Fruit fly (Drosophila melanogaster): ENCODE data around the gene CG13857.

Gene CG13857

dm6 chr3R:22394004-22394403 lies at the start of gene CG13857:
Gene CG13857 (minus strand): TSS chr3R:22394104.
- TF ChIP-seq cnc (optimal IDR thresholded peaks at IDR 0.05): no peak
- TF ChIP-seq kay (GFP tag; ENCODE audit: borderline replicate concordance): no peak
- no peak for TF ChIP-seq pad (GFP tag; optimal IDR thresholded peaks at IDR 0.05)
- no peak for TF ChIP-seq CG14711 (tag; optimal IDR thresholded peaks at IDR 0.05)
- no peak for TF ChIP-seq Clk (GFP tag; optimal IDR thresholded peaks at IDR 0.05)
- TF ChIP-seq ovo (GFP tag; optimal IDR thresholded peaks at IDR 0.05): no peak
- no peak for TF ChIP-seq CG7045 (GFP tag; optimal IDR thresholded peaks at IDR 0.05)
- no peak for TF ChIP-seq CG12768 (GFP tag; optimal IDR thresholded peaks at IDR 0.05)
- TF ChIP-seq tj (GFP tag; optimal IDR thresholded peaks at IDR 0.05): no peak
- TF ChIP-seq Hr96 (GFP tag; optimal IDR thresholded peaks at IDR 0.05): no peak
- TF ChIP-seq bab1 (GFP tag; optimal IDR thresholded peaks at IDR 0.05): no peak
- no peak for TF ChIP-seq cic (GFP tag; optimal IDR thresholded peaks at IDR 0.05)
- no peak for TF ChIP-seq CG33017 (tag; optimal IDR thresholded peaks at IDR 0.05)
- TF ChIP-seq Mnt (GFP tag; optimal IDR thresholded peaks at IDR 0.05): no peak
- TF ChIP-seq CG5204 (GFP tag; optimal IDR thresholded peaks at IDR 0.05): no peak
- TF ChIP-seq CG7101 (tag; optimal IDR thresholded peaks at IDR 0.05): no peak
- no peak for TF ChIP-seq toe (GFP tag; optimal IDR thresholded peaks at IDR 0.05)
- no peak for TF ChIP-seq Crg-1 (GFP tag; optimal IDR thresholded peaks at IDR 0.05)
- no peak for TF ChIP-seq CG1620 (GFP tag; optimal IDR thresholded peaks at IDR 0.05)
- TF ChIP-seq CG11617 (GFP tag; optimal IDR thresholded peaks at IDR 0.05): no peak

dm6 chr3R:22438301-22438700 lies 44.4 kb upstream of the CG13857 start:
- TF ChIP-seq bab1 (GFP tag; optimal IDR thresholded peaks at IDR 0.05) (no peak), CG11617 (GFP tag; optimal IDR thresholded peaks at IDR 0.05) (no peak), kay (GFP tag; ENCODE audit: borderline replicate concordance) (no peak), CG7045 (GFP tag; optimal IDR thresholded peaks at IDR 0.05) (no peak), CG5204 (GFP tag; optimal IDR thresholded peaks at IDR 0.05) (no peak), CG33017 (tag; optimal IDR thresholded peaks at IDR 0.05) (no peak), Hr96 (GFP tag; optimal IDR thresholded peaks at IDR 0.05) (no peak), CG1620 (GFP tag; optimal IDR thresholded peaks at IDR 0.05) (no peak), ovo (GFP tag; optimal IDR thresholded peaks at IDR 0.05) (no peak), CG12768 (GFP tag; optimal IDR thresholded peaks at IDR 0.05) (no peak), CG14711 (tag; optimal IDR thresholded peaks at IDR 0.05) (no peak), CG7101 (tag; optimal IDR thresholded peaks at IDR 0.05) (no peak)

dm6 chr3R:22436050-22436449 lies 42.1 kb upstream of the CG13857 start, which contains the start of gene CG13847:
Gene CG13847 (minus strand): TSS chr3R:22436150.
- TF ChIP-seq Crg-1 (GFP tag; optimal IDR thresholded peaks at IDR 0.05) (no peak), pad (GFP tag; optimal IDR thresholded peaks at IDR 0.05) (no peak), ovo (GFP tag; optimal IDR thresholded peaks at IDR 0.05) (no peak), kay (GFP tag; ENCODE audit: borderline replicate concordance) (no peak), toe (GFP tag; optimal IDR thresholded peaks at IDR 0.05) (no peak), Hr96 (GFP tag; optimal IDR thresholded peaks at IDR 0.05) (no peak), CG7101 (tag; optimal IDR thresholded peaks at IDR 0.05) (no peak), CG33017 (tag; optimal IDR thresholded peaks at IDR 0.05) (no peak), Clk (GFP tag; optimal IDR thresholded peaks at IDR 0.05) (no peak), CG1620 (GFP tag; optimal IDR thresholded peaks at IDR 0.05) (no peak)

- TF ChIP-seq cic (GFP tag; optimal IDR thresholded peaks at IDR 0.05): no peak
- no peak for TF ChIP-seq tj (GFP tag; optimal IDR thresholded peaks at IDR 0.05)
- TF ChIP-seq CG5204 (GFP tag; optimal IDR thresholded peaks at IDR 0.05): no peak
- TF ChIP-seq CG11617 (GFP tag; optimal IDR thresholded peaks at IDR 0.05): no peak
- TF ChIP-seq CG7101 (tag; optimal IDR thresholded peaks at IDR 0.05): no peak
- TF ChIP-seq CG33017 (tag; optimal IDR thresholded peaks at IDR 0.05): no peak
- no peak for TF ChIP-seq cnc (optimal IDR thresholded peaks at IDR 0.05)
- TF ChIP-seq CG14711 (tag; optimal IDR thresholded peaks at IDR 0.05): no peak
- no peak for TF ChIP-seq pad (GFP tag; optimal IDR thresholded peaks at IDR 0.05)
- no peak for TF ChIP-seq Mnt (GFP tag; optimal IDR thresholded peaks at IDR 0.05)
- TF ChIP-seq bab1 (GFP tag; optimal IDR thresholded peaks at IDR 0.05): no peak
- no peak for TF ChIP-seq CG12768 (GFP tag; optimal IDR thresholded peaks at IDR 0.05)
- TF ChIP-seq kay (GFP tag; ENCODE audit: borderline replicate concordance): no peak
Measured at dm6 chr3R:22432200-22432804, 38.4 kb upstream of the CG13857 start.

- no peak for TF ChIP-seq CG5204 (GFP tag; optimal IDR thresholded peaks at IDR 0.05)
- no peak for TF ChIP-seq CG7101 (tag; optimal IDR thresholded peaks at IDR 0.05)
- no peak for TF ChIP-seq toe (GFP tag; optimal IDR thresholded peaks at IDR 0.05)
- TF ChIP-seq CG12768 (GFP tag; optimal IDR thresholded peaks at IDR 0.05): no peak
- TF ChIP-seq kay (GFP tag; ENCODE audit: borderline replicate concordance): no peak
- no peak for TF ChIP-seq cnc (optimal IDR thresholded peaks at IDR 0.05)
- peak; percentile 8 for TF ChIP-seq bab1 (GFP tag; optimal IDR thresholded peaks at IDR 0.05)
- peak; percentile 67 for TF ChIP-seq cic (GFP tag; optimal IDR thresholded peaks at IDR 0.05)
- TF ChIP-seq CG11617 (GFP tag; optimal IDR thresholded peaks at IDR 0.05): no peak
- TF ChIP-seq CG33017 (tag; optimal IDR thresholded peaks at IDR 0.05): no peak
- peak; percentile 97 for TF ChIP-seq tj (GFP tag; optimal IDR thresholded peaks at IDR 0.05)
- no peak for TF ChIP-seq CG14711 (tag; optimal IDR thresholded peaks at IDR 0.05)
- no peak for TF ChIP-seq Crg-1 (GFP tag; optimal IDR thresholded peaks at IDR 0.05)
- TF ChIP-seq Hr96 (GFP tag; optimal IDR thresholded peaks at IDR 0.05): no peak
- TF ChIP-seq Clk (GFP tag; optimal IDR thresholded peaks at IDR 0.05): no peak
- TF ChIP-seq CG7045 (GFP tag; optimal IDR thresholded peaks at IDR 0.05): no peak
- no peak for TF ChIP-seq ovo (GFP tag; optimal IDR thresholded peaks at IDR 0.05)
- TF ChIP-seq Mnt (GFP tag; optimal IDR thresholded peaks at IDR 0.05): peak; percentile 60
- TF ChIP-seq pad (GFP tag; optimal IDR thresholded peaks at IDR 0.05): no peak
- no peak for TF ChIP-seq CG1620 (GFP tag; optimal IDR thresholded peaks at IDR 0.05)
Measured at dm6 chr3R:22424602-22425190, 30.8 kb upstream of the CG13857 start, which contains the start of gene pinta. Gene pinta (minus strand): TSS chr3R:22424929.

- TF ChIP-seq Hr96 (GFP tag; optimal IDR thresholded peaks at IDR 0.05) (no peak), tj (GFP tag; optimal IDR thresholded peaks at IDR 0.05) (no peak), cnc (optimal IDR thresholded peaks at IDR 0.05) (no peak), CG7045 (GFP tag; optimal IDR thresholded peaks at IDR 0.05) (no peak), CG14711 (tag; optimal IDR thresholded peaks at IDR 0.05) (no peak), cic (GFP tag; optimal IDR thresholded peaks at IDR 0.05) (no peak), Clk (GFP tag; optimal IDR thresholded peaks at IDR 0.05) (no peak), CG1620 (GFP tag; optimal IDR thresholded peaks at IDR 0.05) (no peak), toe (GFP tag; optimal IDR thresholded peaks at IDR 0.05) (no peak), bab1 (GFP tag; optimal IDR thresholded peaks at IDR 0.05) (no peak), Mnt (GFP tag; optimal IDR thresholded peaks at IDR 0.05) (no peak), CG5204 (GFP tag; optimal IDR thresholded peaks at IDR 0.05) (no peak), CG7101 (tag; optimal IDR thresholded peaks at IDR 0.05) (no peak), CG11617 (GFP tag; optimal IDR thresholded peaks at IDR 0.05) (no peak), CG33017 (tag; optimal IDR thresholded peaks at IDR 0.05) (no peak), ovo (GFP tag; optimal IDR thresholded peaks at IDR 0.05) (no peak)
Measured at dm6 chr3R:22423996-22424395, 30.1 kb upstream of the CG13857 start.

Data from whole organism, adult.